Worm (Caenorhabditis elegans): ENCODE data around the gene str-130.

DNA sequence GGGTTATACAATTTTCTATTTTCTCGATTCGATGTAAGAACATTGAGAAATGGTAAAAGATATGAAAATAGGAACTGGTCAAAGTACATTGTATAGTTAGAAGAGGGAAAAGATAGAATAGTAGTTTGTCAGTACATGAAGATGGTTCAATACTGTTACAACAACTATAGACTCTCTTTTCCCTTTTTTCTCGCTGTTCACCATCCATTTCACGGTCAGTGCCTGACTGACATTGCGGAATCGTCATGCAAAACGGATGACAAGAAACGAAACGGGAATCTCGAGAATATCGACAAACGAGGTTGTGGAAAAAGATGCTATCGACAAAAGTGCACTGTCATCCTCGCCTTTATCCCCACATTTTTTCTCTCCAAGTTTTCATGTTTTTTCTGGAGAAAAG is 46.8 kb downstream of the str-130 start:
- TF ChIP-seq fos-1 (tag; optimal IDR thresholded peaks at IDR 0.05) (no peak), nhr-237 (tag; optimal IDR thresholded peaks at IDR 0.05) (no peak)
